Worm (Caenorhabditis elegans) whole organism, L1 larva: ENCODE results near the gene F56D6.14.
"Not testable (repeated sequence)": the region's sequence is repeated elsewhere in the genome, so short reads cannot be mapped to it uniquely, and the experiment has no call there.

Source experiments
- C04F5.9 ChIP-seq: sonication (generic microtip); optimal IDR thresholded peaks from 2 replicates; lab custom pipeline; 2016; ENCODE audit warnings: missing genetic modification characterization, missing compliant biosample characterization
- C34B4.2 ChIP-seq: sonication (generic microtip); optimal IDR thresholded peaks from 2 replicates; lab custom pipeline; 2017; ENCODE audit warnings: mild to moderate bottlenecking, missing genetic modification characterization, missing compliant biosample characterization
- Y116A8C.19 ChIP-seq: sonication (generic microtip); optimal IDR thresholded peaks from 2 replicates; lab custom pipeline; 2016; ENCODE audit warnings: missing compliant biosample characterization, missing genetic modification characterization, borderline replicate concordance
- aha-1 ChIP-seq: fragments of 150-350 bp; optimal IDR thresholded peaks from 2 replicates; lab custom pipeline; 2014; ENCODE audit warnings: missing biosample characterization, missing genetic modification characterization
- blmp-1 ChIP-seq: fragments of 150-350 bp; optimal IDR thresholded peaks from 2 replicates; lab custom pipeline; 2014; ENCODE audit warnings: missing biosample characterization, missing genetic modification characterization
- ceh-8 ChIP-seq: fragments of 200-800 bp; sonication (Bioruptor generic); optimal IDR thresholded peaks from 2 replicates; lab custom pipeline; 2018; ENCODE audit warnings: mild to moderate bottlenecking, missing genetic modification characterization, moderate library complexity, missing compliant biosample characterization
- ceh-82 ChIP-seq, 3 experiments: fragments of 150-350 bp in 1 of 3; sonication (generic microtip) in 2 of 3; optimal IDR thresholded peaks; 2 replicates each; lab custom pipeline; 2014 to 2017; ENCODE audit warnings: missing biosample characterization in 3 of 3, missing genetic modification characterization in 3 of 3
- ces-1 ChIP-seq: fragments of 150-350 bp; optimal IDR thresholded peaks from 2 replicates; lab custom pipeline; 2014; ENCODE audit warnings: missing biosample characterization, missing genetic modification reagents, missing genetic modification characterization
- dpl-1 ChIP-seq, 3 experiments: fragments of 150-350 bp in 2 of 3; sonication (generic microtip) in 1 of 3; optimal IDR thresholded peaks; 2 replicates each; lab custom pipeline; 2014 to 2017; ENCODE audit warnings: missing biosample characterization in 3 of 3, missing genetic modification characterization in 3 of 3, missing genetic modification reagents in 3 of 3
- efl-1 ChIP-seq, 4 experiments: fragments of 150-350 bp; optimal IDR thresholded peaks in 3 of 4; peaks in 1 of 4; 1 replicate in 1 of 4; 2 replicates in 3 of 4; lab custom pipeline; 2014; ENCODE audit warnings: missing biosample characterization in 2 of 4, missing genetic modification characterization in 2 of 4, missing genetic modification reagents in 2 of 4
- grh-1 ChIP-seq: fragments of 200-800 bp; sonication (Bioruptor generic); IDR thresholded peaks from 2 replicates; pipeline ENCODE4 v1.3.6; 2022; ENCODE audit warnings: missing genetic modification reagents, missing genetic modification characterization, missing compliant biosample characterization
- hpl-2 ChIP-seq: fragments of 150-350 bp; optimal IDR thresholded peaks from 2 replicates; lab custom pipeline; 2014; ENCODE audit warnings: missing biosample characterization, missing genetic modification reagents, missing genetic modification characterization
- irx-1 ChIP-seq: sonication (generic microtip); optimal IDR thresholded peaks from 2 replicates; lab custom pipeline; 2016; ENCODE audit warnings: missing genetic modification characterization, missing compliant biosample characterization
- isw-1 ChIP-seq: fragments of 200-800 bp; sonication (Bioruptor generic); IDR thresholded peaks from 2 replicates; pipeline ENCODE4 v1.3.6; 2022; ENCODE audit warnings: missing genetic modification characterization, missing compliant biosample characterization
- lin-15B ChIP-seq: fragments of 150-350 bp; sonication (generic microtip); optimal IDR thresholded peaks from 3 replicates; lab custom pipeline; 2014; ENCODE audit warnings: missing biosample characterization, missing genetic modification characterization
- mdl-1 ChIP-seq, 2 experiments: fragments of 150-350 bp; optimal IDR thresholded peaks; 2 replicates each; lab custom pipeline; 2014 to 2017; ENCODE audit warnings: missing biosample characterization in 2 of 2, missing genetic modification characterization in 2 of 2, inconsistent platforms in 1 of 2
- mef-2 ChIP-seq: fragments of 150-350 bp; optimal IDR thresholded peaks from 2 replicates; lab custom pipeline; 2014; ENCODE audit warnings: missing biosample characterization, missing genetic modification characterization
- nhr-11 ChIP-seq: fragments of 150-350 bp; optimal IDR thresholded peaks from 2 replicates; lab custom pipeline; 2014; ENCODE audit warnings: missing biosample characterization, missing genetic modification characterization
- nhr-12 ChIP-seq: sonication (generic microtip); optimal IDR thresholded peaks from 2 replicates; lab custom pipeline; 2017; ENCODE audit warnings: missing biosample characterization, missing genetic modification characterization
- nhr-20 ChIP-seq: sonication (generic microtip); optimal IDR thresholded peaks from 2 replicates; lab custom pipeline; 2016; ENCODE audit warnings: mild to moderate bottlenecking, missing genetic modification characterization, missing compliant biosample characterization
- nhr-28 ChIP-seq: fragments of 150-350 bp; optimal IDR thresholded peaks from 2 replicates; lab custom pipeline; 2014; ENCODE audit warnings: missing biosample characterization, missing genetic modification characterization
- nhr-76 ChIP-seq: sonication (generic microtip); optimal IDR thresholded peaks from 2 replicates; lab custom pipeline; 2017; ENCODE audit warnings: missing biosample characterization, missing genetic modification characterization
- nhr-77 ChIP-seq: fragments of 150-350 bp; optimal IDR thresholded peaks from 2 replicates; lab custom pipeline; 2014; ENCODE audit warnings: missing biosample characterization, missing genetic modification characterization
- nhr-85 ChIP-seq: sonication (generic microtip); peaks from one replicate; lab custom pipeline; 2016; ENCODE audit warnings: missing genetic modification characterization, inconsistent platforms, missing compliant biosample characterization
- pax-3 ChIP-seq: fragments of 200-800 bp; sonication (Bioruptor generic); optimal IDR thresholded peaks from 2 replicates; lab custom pipeline; 2018; ENCODE audit warnings: mild to moderate bottlenecking, missing genetic modification characterization, moderate library complexity, missing compliant biosample characterization
- pqm-1 ChIP-seq: sonication (generic microtip); optimal IDR thresholded peaks from 3 replicates; lab custom pipeline; 2017; ENCODE audit warnings: missing biosample characterization, missing genetic modification characterization
- skn-1 ChIP-seq: fragments of 150-350 bp; optimal IDR thresholded peaks from 2 replicates; lab custom pipeline; 2014; ENCODE audit warnings: missing biosample characterization, missing genetic modification characterization
- sox-4 ChIP-seq: sonication (generic microtip); optimal IDR thresholded peaks from 2 replicates; lab custom pipeline; 2016; ENCODE audit warnings: missing genetic modification characterization, missing compliant biosample characterization
- swsn-7 ChIP-seq: sonication (generic microtip); optimal IDR thresholded peaks from 2 replicates; lab custom pipeline; 2016; ENCODE audit warnings: missing genetic modification characterization, missing compliant biosample characterization
- tlp-1 ChIP-seq: fragments of 150-350 bp; optimal IDR thresholded peaks from 2 replicates; lab custom pipeline; 2014; ENCODE audit warnings: missing biosample characterization, missing genetic modification characterization
- unc-130 ChIP-seq: fragments of 150-350 bp; optimal IDR thresholded peaks from 2 replicates; lab custom pipeline; 2017; ENCODE audit warnings: missing biosample characterization, missing genetic modification characterization, inconsistent platforms
- unc-98 ChIP-seq: fragments of 200-800 bp; sonication (Bioruptor generic); IDR thresholded peaks from 2 replicates; pipeline ENCODE4 v1.3.6; 2022; ENCODE audit warnings: missing genetic modification characterization, missing compliant biosample characterization
- vab-15 ChIP-seq: sonication (generic microtip); optimal IDR thresholded peaks from 2 replicates; lab custom pipeline; 2017; ENCODE audit warnings: missing genotype, mild to moderate bottlenecking, missing genetic modification characterization, missing compliant biosample characterization
- ztf-11 ChIP-seq, 2 experiments: sonication (generic microtip); optimal IDR thresholded peaks; 2 replicates each; lab custom pipeline; 2016 to 2017; ENCODE audit warnings: missing genetic modification characterization in 2 of 2, missing biosample characterization in 1 of 2, missing compliant biosample characterization in 1 of 2

F56D6.14 gene

DNA sequence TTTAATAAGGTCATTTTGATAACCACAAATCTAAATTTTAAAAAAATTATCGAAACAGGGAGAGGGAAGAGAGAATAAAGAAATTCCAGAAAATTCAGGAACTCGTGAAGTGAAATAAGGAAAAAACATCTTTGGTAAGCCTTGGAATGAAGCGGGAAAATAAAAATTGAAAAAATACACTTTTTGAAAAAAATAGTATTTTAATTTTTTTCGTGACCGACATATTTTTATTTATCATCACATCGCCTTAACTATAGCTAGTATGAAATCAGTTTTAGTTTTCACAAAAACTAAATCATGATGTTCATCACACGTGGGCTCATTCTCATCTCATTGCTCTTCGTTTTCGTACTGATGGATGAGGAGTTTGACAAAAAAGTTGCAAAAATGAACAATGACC lies 8.4 kb upstream of the F56D6.14 start, which contains the start of gene F56D6.13:
Gene F56D6.13 (plus strand): TSS at position 301 of the 400 bp plus-strand sequence.
- TF ChIP-seq swsn-7 (tag; lab: Kevin White, UChicago) (no peak), nhr-12 (tag; lab: Kevin White, UChicago) (no peak), lin-15B (no peak), skn-1 (tag; lab: Kevin White, UChicago) (no peak), nhr-11 (no peak), ceh-8 (GFP tag; lab: Kevin White, UChicago) (no peak), C04F5.9 (tag; lab: Kevin White, UChicago) (no peak), unc-130 (tag; lab: Kevin White, UChicago) (no peak), pax-3 (tag; lab: Kevin White, UChicago) (no peak), C34B4.2 (tag; lab: Kevin White, UChicago) (no peak), vab-15 (tag; lab: Kevin White, UChicago) (no peak), nhr-85 (tag; lab: Kevin White, UChicago) (no peak), hpl-2 (GFP tag; lab: Kevin White, UChicago) (no peak), isw-1 (GFP tag; lab: Robert Waterston, UW) (no peak), blmp-1 (no peak), aha-1 (no peak), mdl-1 (tag; optimal IDR thresholded peaks at IDR 0.05; lab: Kevin White, UChicago) (no peak), dpl-1 (GFP tag; optimal IDR thresholded peaks at IDR 0.05; lab: Kevin White, UChicago) (no peak)

DNA sequence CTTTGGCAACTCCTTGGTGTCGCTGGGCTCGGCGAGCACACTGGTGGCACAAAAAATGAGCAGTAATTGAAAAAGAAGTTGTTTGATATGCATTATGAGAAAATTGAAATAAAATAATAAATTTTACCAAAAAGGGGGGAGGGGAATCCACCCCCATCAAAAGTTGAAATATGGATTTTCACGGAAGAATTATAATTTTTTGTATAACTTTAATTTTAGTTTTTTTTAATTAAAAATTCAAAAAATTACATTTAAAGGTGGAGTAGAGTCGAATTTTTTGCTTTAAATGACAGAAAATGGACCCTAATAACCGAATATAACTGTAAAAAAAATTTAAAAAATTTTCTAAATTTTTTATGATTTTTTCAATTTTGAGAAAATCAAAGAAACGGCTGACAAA lies 5.7 kb upstream of the F56D6.14 start, which contains the start of gene F56D6.18:
Gene F56D6.18 (minus strand): TSS at position 101 of the 400 bp plus-strand sequence.
- TF ChIP-seq nhr-77; isw-1 (GFP tag; lab: Robert Waterston, UW); nhr-12 (tag; lab: Kevin White, UChicago): not testable (repeated sequence)
- TF ChIP-seq, all 84 proteins: peak for 0; not testable (repeated sequence) for 84

DNA sequence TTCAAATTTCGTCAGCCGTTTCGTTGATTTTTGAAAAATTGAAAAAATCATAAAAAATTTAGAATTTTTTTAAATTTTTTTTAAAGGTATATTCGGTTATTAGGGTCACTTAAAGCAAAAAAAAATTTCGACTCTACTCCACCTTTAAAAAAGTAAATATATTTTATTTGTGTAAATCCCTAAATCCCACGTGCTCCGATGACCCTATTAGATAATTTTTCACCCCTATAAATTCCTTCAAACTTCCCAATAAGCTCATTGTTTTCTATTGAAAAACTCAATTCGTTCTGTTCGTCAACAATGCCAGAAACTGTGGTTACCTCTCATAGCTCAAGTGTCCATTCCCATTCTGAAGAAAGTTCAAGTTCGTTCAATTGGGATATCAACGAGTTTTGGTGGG lies 4.9 kb upstream of the F56D6.14 start, which contains the start of gene F56D6.20:
Gene F56D6.20 (plus strand): TSS at position 301 of the 400 bp plus-strand sequence.
- TF ChIP-seq irx-1 (tag; lab: Kevin White, UChicago) (no peak), mef-2 (tag; lab: Kevin White, UChicago) (no peak), sox-4 (tag; lab: Kevin White, UChicago) (no peak), nhr-76 (tag; lab: Kevin White, UChicago) (no peak)

DNA sequence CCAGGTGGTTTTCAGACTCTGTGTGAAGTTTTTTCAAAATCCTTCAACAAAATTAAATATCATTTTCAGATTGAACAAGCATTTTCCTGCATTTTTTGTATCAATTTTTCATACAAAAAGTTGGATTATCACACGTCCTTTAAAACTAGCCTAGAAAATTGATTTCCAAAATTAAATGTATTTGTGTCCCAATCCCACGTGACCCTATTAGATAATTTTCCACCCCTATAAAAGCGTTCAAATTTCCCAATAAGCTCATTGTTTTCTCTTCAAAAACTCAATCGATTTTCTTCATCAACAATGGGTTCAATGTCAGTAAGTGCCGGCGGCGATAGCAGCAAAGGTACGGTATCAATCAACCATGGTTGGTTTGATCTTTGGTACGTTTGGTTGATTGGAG lies 3.0 kb upstream of the F56D6.14 start, which contains the start of gene F56D6.19:
Gene F56D6.19 (plus strand): TSS at position 301 of the 400 bp plus-strand sequence.
- no peak for TF ChIP-seq efl-1 (optimal IDR thresholded peaks at IDR 0.05; lab: Kevin White, UChicago)
- peak in 1 of 2 experiments; percentile 64 for TF ChIP-seq efl-1 (GFP tag; optimal IDR thresholded peaks at IDR 0.05 in 1 of 2; lab: Kevin White, UChicago)
- no peak for TF ChIP-seq nhr-85 (tag; lab: Kevin White, UChicago)

DNA sequence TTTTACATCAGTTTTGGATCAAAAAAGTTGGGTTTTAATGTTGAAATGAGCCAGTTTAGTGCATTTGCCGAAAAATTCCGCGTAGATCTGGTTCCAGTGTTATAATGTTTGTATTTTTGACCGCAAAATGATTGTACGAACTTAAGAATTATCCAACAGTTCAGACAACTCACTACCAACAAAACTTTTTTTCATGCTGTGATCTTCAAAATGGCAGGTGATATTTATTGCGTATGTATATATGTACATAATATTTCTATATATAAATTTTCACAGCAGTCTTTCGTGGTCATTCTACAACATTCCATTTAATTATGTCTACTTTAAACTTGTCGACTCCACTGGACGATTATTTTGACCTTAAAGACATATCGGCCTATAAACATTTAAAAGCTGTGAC lies 2.2 kb upstream of the F56D6.14 start, which contains the start of gene srz-20:
Gene srz-20 (plus strand): TSS at position 301 of the 400 bp plus-strand sequence.
- TF ChIP-seq tlp-1 (tag; lab: Kevin White, UChicago) (no peak), nhr-11 (no peak), Y116A8C.19 (tag; lab: Kevin White, UChicago) (no peak), pqm-1 (no peak), ztf-11 (tag; optimal IDR thresholded peaks at IDR 0.05; lab: Kevin White, UChicago) (no peak), dpl-1 (GFP tag; optimal IDR thresholded peaks at IDR 0.05; lab: Kevin White, UChicago) (no peak), ces-1 (no peak), nhr-76 (tag; lab: Kevin White, UChicago) (no peak), unc-98 (GFP tag; lab: Robert Waterston, UW) (no peak), grh-1 (GFP tag; lab: Robert Waterston, UW) (no peak), isw-1 (GFP tag; lab: Robert Waterston, UW) (no peak), nhr-20 (no peak), irx-1 (tag; lab: Kevin White, UChicago) (no peak), ceh-82 (tag; optimal IDR thresholded peaks at IDR 0.05; lab: Kevin White, UChicago) (no peak), nhr-28 (tag; lab: Kevin White, UChicago) (no peak), C34B4.2 (tag; lab: Kevin White, UChicago) (no peak)
- TF ChIP-seq, all 84 proteins: peak for 0
